Worm (Caenorhabditis elegans) whole organism, L4 larva: ENCODE data around the gene ncs-6.
"Not testable (repeated sequence)": the region's sequence is repeated elsewhere in the genome, so short reads cannot be mapped to it uniquely, and the experiment has no call there.

Experiments used
- F26F4.8 ChIP-seq: fragments of 200-800 bp; sonication (Bioruptor generic); conservative IDR thresholded peaks from 2 replicates; pipeline ENCODE4 v1.3.6; 2022; ENCODE audit warnings: missing genetic modification characterization, missing compliant biosample characterization
- F49E8.2 ChIP-seq: sonication (generic microtip); optimal IDR thresholded peaks from 2 replicates; lab custom pipeline; 2016; ENCODE audit warnings: missing compliant biosample characterization, mild to moderate bottlenecking, missing genetic modification characterization, borderline replicate concordance
- T26A8.4 ChIP-seq: fragments of 200-800 bp; sonication (Bioruptor generic); IDR thresholded peaks from 2 replicates; pipeline ENCODE4 v1.3.6; 2022; ENCODE audit warnings: missing genetic modification characterization, missing compliant biosample characterization
- Y48G9A.11 ChIP-seq: fragments of 200-800 bp; sonication (Bioruptor generic); IDR thresholded peaks from 2 replicates; pipeline ENCODE4 v1.3.6; 2022; ENCODE audit warnings: missing genetic modification reagents, missing genetic modification characterization, missing compliant biosample characterization
- aha-1 ChIP-seq: fragments of 150-350 bp; peaks from one replicate; lab custom pipeline; 2014; ENCODE audit warnings: missing biosample characterization, missing genetic modification characterization
- attf-4 ChIP-seq: sonication (generic microtip); optimal IDR thresholded peaks from 3 replicates; lab custom pipeline; 2017; ENCODE audit warnings: missing biosample characterization, missing genetic modification characterization
- ceh-20 ChIP-seq: fragments of 200-800 bp; sonication (Bioruptor generic); IDR thresholded peaks from 2 replicates; pipeline ENCODE4 v1.3.6; 2022; ENCODE audit warnings: missing genetic modification reagents, missing genetic modification characterization, missing compliant biosample characterization
- ceh-32 ChIP-seq: sonication (generic microtip); optimal IDR thresholded peaks from 2 replicates; lab custom pipeline; 2016; ENCODE audit warnings: mild to moderate bottlenecking, missing genetic modification characterization, missing compliant biosample characterization; ENCODE audit not compliant: poor library complexity
- ceh-82 ChIP-seq: sonication (generic microtip); optimal IDR thresholded peaks from 2 replicates; lab custom pipeline; 2017; ENCODE audit warnings: missing biosample characterization, missing genetic modification characterization
- ces-1 ChIP-seq: fragments of 150-350 bp; sonication (generic microtip); optimal IDR thresholded peaks from 4 replicates; lab custom pipeline; 2014; ENCODE audit warnings: missing biosample characterization, missing genetic modification reagents, missing genetic modification characterization
- daf-12 ChIP-seq: fragments of 150-350 bp; optimal IDR thresholded peaks from 2 replicates; lab custom pipeline; 2014; ENCODE audit warnings: missing biosample characterization, missing genetic modification reagents, missing genetic modification characterization
- daf-16 ChIP-seq, 3 experiments: sonication (generic microtip); optimal IDR thresholded peaks; 2 replicates each; lab custom pipeline; 2016 to 2017; ENCODE audit warnings: missing genetic modification characterization in 3 of 3, missing genetic modification reagents in 3 of 3, mild to moderate bottlenecking in 2 of 3, missing compliant biosample characterization in 2 of 3, missing biosample characterization in 1 of 3, moderate library complexity in 1 of 3
- daf-19 ChIP-seq: fragments of 200-800 bp; sonication (Bioruptor generic); conservative IDR thresholded peaks from 2 replicates; pipeline ENCODE4 v1.3.6; 2022; ENCODE audit warnings: missing genetic modification characterization, missing compliant biosample characterization
- dmd-6 ChIP-seq: fragments of 200-800 bp; sonication (Bioruptor generic); IDR thresholded peaks from 2 replicates; pipeline ENCODE4 v1.3.6; 2022; ENCODE audit warnings: missing genetic modification reagents, missing genetic modification characterization, missing compliant biosample characterization
- dmd-9 ChIP-seq: fragments of 200-800 bp; sonication (Bioruptor generic); IDR thresholded peaks from 2 replicates; pipeline ENCODE4 v1.3.6; 2022; ENCODE audit warnings: missing genetic modification reagents, missing genetic modification characterization, missing compliant biosample characterization
- dve-1 ChIP-seq: sonication (generic microtip); optimal IDR thresholded peaks from 2 replicates; lab custom pipeline; 2017; ENCODE audit warnings: antibody characterized with exemption, mild to moderate bottlenecking, missing genetic modification characterization, missing compliant biosample characterization; ENCODE audit not compliant: insufficient read depth
- egl-27 ChIP-seq: sonication (generic microtip); optimal IDR thresholded peaks from 3 replicates; lab custom pipeline; 2017; ENCODE audit warnings: missing biosample characterization, missing genetic modification reagents, missing genetic modification characterization
- egl-43 ChIP-seq: fragments of 200-800 bp; sonication (Bioruptor generic); IDR thresholded peaks from 2 replicates; pipeline ENCODE4 v1.3.6; 2022; ENCODE audit warnings: missing genetic modification reagents, missing genetic modification characterization, missing compliant biosample characterization
- hlh-11 ChIP-seq: fragments of 200-800 bp; sonication (Bioruptor generic); optimal IDR thresholded peaks from 2 replicates; lab custom pipeline; 2018; ENCODE audit warnings: mild to moderate bottlenecking, missing genetic modification characterization, missing compliant biosample characterization
- hmg-1.1 ChIP-seq: fragments of 200-800 bp; sonication (Bioruptor generic); IDR thresholded peaks from 2 replicates; pipeline ENCODE4 v1.3.6; 2022; ENCODE audit warnings: missing genetic modification reagents, missing genetic modification characterization, missing compliant biosample characterization
- jun-1 ChIP-seq: fragments of 150-350 bp; optimal IDR thresholded peaks from 2 replicates; lab custom pipeline; 2014; ENCODE audit warnings: missing biosample characterization, missing genetic modification reagents, missing genetic modification characterization
- lin-1 ChIP-seq: fragments of 200-800 bp; sonication (Bioruptor generic); IDR thresholded peaks from 2 replicates; pipeline ENCODE4 v1.3.6; 2022; ENCODE audit warnings: missing genetic modification reagents, missing genetic modification characterization, missing compliant biosample characterization
- lin-38 ChIP-seq: fragments of 200-800 bp; sonication (Bioruptor generic); IDR thresholded peaks from 2 replicates; pipeline ENCODE4 v1.3.6; 2022; ENCODE audit warnings: missing genetic modification reagents, missing genetic modification characterization, missing compliant biosample characterization
- lsy-2 ChIP-seq, 2 experiments: fragments of 150-350 bp in 1 of 2; sonication (generic microtip) in 1 of 2; optimal IDR thresholded peaks; 2 replicates each; lab custom pipeline; 2014 to 2017; ENCODE audit warnings: missing biosample characterization in 2 of 2, missing genetic modification characterization in 2 of 2
- mdl-1 ChIP-seq, 2 experiments: fragments of 150-350 bp in 1 of 2; sonication (generic microtip) in 1 of 2; optimal IDR thresholded peaks; 2 replicates each; lab custom pipeline; 2014 to 2017; ENCODE audit warnings: missing biosample characterization in 2 of 2, missing genetic modification characterization in 2 of 2
- mep-1 ChIP-seq: fragments of 150-350 bp; sonication (generic microtip); optimal IDR thresholded peaks from 3 replicates; lab custom pipeline; 2014; ENCODE audit warnings: missing biosample characterization, missing genetic modification characterization
- mxl-3 ChIP-seq: fragments of 200-800 bp; sonication (Bioruptor generic); optimal IDR thresholded peaks from 2 replicates; lab custom pipeline; 2018; ENCODE audit warnings: mild to moderate bottlenecking, missing genetic modification characterization, missing compliant biosample characterization
- nhr-10 ChIP-seq: fragments of 150-350 bp; optimal IDR thresholded peaks from 2 replicates; lab custom pipeline; 2014; ENCODE audit warnings: missing biosample characterization, missing genetic modification characterization
- nhr-111 ChIP-seq: fragments of 200-800 bp; sonication (Bioruptor generic); optimal IDR thresholded peaks from 2 replicates; lab custom pipeline; 2018; ENCODE audit warnings: mild to moderate bottlenecking, missing genetic modification characterization, missing compliant biosample characterization
- nhr-25 ChIP-seq: sonication (generic microtip); optimal IDR thresholded peaks from 2 replicates; lab custom pipeline; 2017; ENCODE audit warnings: missing genetic modification characterization, mild to moderate bottlenecking, missing compliant biosample characterization, antibody characterized with exemption, moderate library complexity, borderline replicate concordance; ENCODE audit not compliant: insufficient read depth
- nhr-41 ChIP-seq: fragments of 200-800 bp; sonication (Bioruptor generic); IDR thresholded peaks from 2 replicates; pipeline ENCODE4 v1.3.6; 2022; ENCODE audit warnings: missing genetic modification reagents, missing genetic modification characterization, missing compliant biosample characterization
- nhr-48 ChIP-seq: sonication (generic microtip); optimal IDR thresholded peaks from 2 replicates; lab custom pipeline; 2016; ENCODE audit warnings: mild to moderate bottlenecking, missing genetic modification characterization, missing compliant biosample characterization
- php-3 ChIP-seq: fragments of 200-800 bp; sonication (Bioruptor generic); IDR thresholded peaks from 2 replicates; pipeline ENCODE4 v1.3.6; 2022; ENCODE audit warnings: missing genetic modification reagents, missing genetic modification characterization, missing compliant biosample characterization
- rbr-2 ChIP-seq: sonication (generic microtip); optimal IDR thresholded peaks from 2 replicates; lab custom pipeline; 2016; ENCODE audit warnings: missing genotype, missing genetic modification characterization, missing compliant biosample characterization
- saeg-2 ChIP-seq: fragments of 200-800 bp; sonication (Bioruptor generic); IDR thresholded peaks from 2 replicates; pipeline ENCODE4 v1.3.6; 2022; ENCODE audit warnings: missing genetic modification reagents, missing genetic modification characterization, missing compliant biosample characterization
- sdz-12 ChIP-seq: fragments of 200-800 bp; sonication (Bioruptor generic); optimal IDR thresholded peaks from 2 replicates; lab custom pipeline; 2018; ENCODE audit warnings: mild to moderate bottlenecking, missing genetic modification characterization, missing compliant biosample characterization
- set-16 ChIP-seq: fragments of 200-800 bp; sonication (Bioruptor generic); IDR thresholded peaks from 2 replicates; pipeline ENCODE4 v1.3.6; 2022; ENCODE audit warnings: missing genetic modification reagents, missing genetic modification characterization, missing compliant biosample characterization
- skn-1 ChIP-seq: fragments of 150-350 bp; optimal IDR thresholded peaks from 2 replicates; lab custom pipeline; 2014; ENCODE audit warnings: missing biosample characterization, missing genetic modification characterization
- snpc-4 ChIP-seq: fragments of 150-350 bp; optimal IDR thresholded peaks from 2 replicates; lab custom pipeline; 2014; ENCODE audit warnings: missing biosample characterization, missing genetic modification characterization
- spr-1 ChIP-seq: sonication (generic microtip); optimal IDR thresholded peaks from 2 replicates; lab custom pipeline; 2016; ENCODE audit warnings: mild to moderate bottlenecking, missing genetic modification characterization, missing compliant biosample characterization
- spr-3 ChIP-seq: fragments of 200-800 bp; sonication (Bioruptor generic); optimal IDR thresholded peaks from 2 replicates; lab custom pipeline; 2018; ENCODE audit warnings: mild to moderate bottlenecking, missing genetic modification characterization, missing compliant biosample characterization
- tag-97 ChIP-seq: fragments of 200-800 bp; sonication (Bioruptor generic); IDR thresholded peaks from 2 replicates; pipeline ENCODE4 v1.3.6; 2022; ENCODE audit warnings: missing genetic modification characterization, missing compliant biosample characterization
- unc-39 ChIP-seq: sonication (generic microtip); optimal IDR thresholded peaks from 2 replicates; lab custom pipeline; 2017; ENCODE audit warnings: missing biosample characterization, missing genetic modification characterization
- unc-62 ChIP-seq, 3 experiments: fragments of 150-350 bp in 1 of 3; sonication (generic microtip); optimal IDR thresholded peaks in 2 of 3; peaks in 1 of 3; 1 replicate in 1 of 3; 2 replicates in 2 of 3; lab custom pipeline; 2014 to 2017; ENCODE audit warnings: missing biosample characterization in 3 of 3, missing genetic modification characterization in 3 of 3, missing genetic modification reagents in 3 of 3, missing genotype in 1 of 3
- zip-2 ChIP-seq: fragments of 150-350 bp; optimal IDR thresholded peaks from 2 replicates; lab custom pipeline; 2014; ENCODE audit warnings: missing biosample characterization, missing genetic modification characterization
- ztf-11 ChIP-seq: fragments of 150-350 bp; optimal IDR thresholded peaks from 2 replicates; lab custom pipeline; 2014; ENCODE audit warnings: missing biosample characterization, missing genetic modification characterization

ncs-6 gene

DNA sequence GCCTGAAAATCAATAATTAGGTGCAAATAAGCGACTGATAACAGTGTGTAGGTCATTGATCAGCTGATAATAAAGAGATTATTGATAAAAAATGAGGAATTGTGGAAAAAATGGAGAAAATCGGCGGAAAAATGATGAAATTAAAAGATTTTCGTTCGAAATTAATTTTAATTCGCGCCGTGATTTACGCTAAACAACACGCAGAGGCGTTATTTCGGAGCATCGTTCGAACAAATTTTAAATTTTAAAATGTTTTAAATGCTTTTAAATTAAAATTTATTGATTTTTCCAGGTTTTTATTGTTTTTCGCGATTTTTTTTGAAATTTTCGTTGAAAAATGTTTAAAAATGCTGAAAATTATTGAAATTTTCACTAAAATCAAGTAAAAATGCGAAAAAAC lies 28.9 kb downstream of the ncs-6 start, which contains the start of gene Y49F6B.9:
Gene Y49F6B.9 (minus strand): TSS at position 2 of the 400 bp plus-strand sequence.
- TF ChIP-seq lsy-2 (tag; optimal IDR thresholded peaks at IDR 0.05; lab: Kevin White, UChicago), result no peak
- peak; percentile 87 for TF ChIP-seq aha-1
- peak; percentile 94 for TF ChIP-seq Y48G9A.11 (GFP tag; lab: Robert Waterston, UW)
- no peak for TF ChIP-seq egl-27 (tag; lab: Kevin White, UChicago)
- TF ChIP-seq attf-4, result no peak
- TF ChIP-seq F26F4.8, result no peak
- TF ChIP-seq daf-19, result no peak
- TF ChIP-seq dmd-9 (GFP tag; lab: Robert Waterston, UW), result no peak
- TF ChIP-seq set-16 (GFP tag; lab: Robert Waterston, UW), result no peak
- TF ChIP-seq nhr-111 (GFP tag; lab: Kevin White, UChicago), result no peak

- not testable (repeated sequence) for TF ChIP-seq lin-1 (GFP tag; lab: Robert Waterston, UW); php-3 (GFP tag; lab: Robert Waterston, UW); spr-3 (GFP tag; lab: Kevin White, UChicago)
These were observed 37.5 kb downstream of the ncs-6 start, which contains the start of gene fbxb-112 for ce11 chrII:3490797-3491196. Gene fbxb-112, plus strand, starts transcription at chrII:3491097.

DNA sequence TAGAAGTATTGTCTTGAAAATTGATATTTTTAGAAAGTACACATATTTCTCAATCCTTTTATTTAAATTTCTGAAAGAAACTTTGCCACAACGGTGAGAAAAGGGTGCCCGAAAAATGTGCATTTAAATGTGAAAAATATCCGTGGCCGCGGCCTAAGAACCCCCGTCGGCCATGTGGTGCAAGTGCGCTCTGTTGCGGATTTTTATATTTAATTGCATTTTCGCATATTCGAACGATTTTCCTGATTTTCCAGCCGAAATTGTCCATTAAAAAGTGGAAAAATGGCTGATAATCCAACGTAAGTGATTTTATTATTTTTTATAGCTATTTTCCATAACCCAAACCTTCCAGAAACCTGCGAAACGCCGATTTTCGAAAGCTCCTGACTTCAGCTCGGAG lies 46.1 kb downstream of the ncs-6 start, which contains the start of gene smu-2:
Gene smu-2 (plus strand): TSS at position 178 of the 400 bp plus-strand sequence.
- TF ChIP-seq F49E8.2 (tag; lab: Kevin White, UChicago) (no peak), dmd-9 (GFP tag; lab: Robert Waterston, UW) (peak; percentile 54; the same call in 1 of the 2 replicates), spr-1 (tag; lab: Kevin White, UChicago) (no peak), Y48G9A.11 (GFP tag; lab: Robert Waterston, UW) (no peak), rbr-2 (tag; lab: Kevin White, UChicago) (peak; percentile 43), dve-1 (tag; lab: Kevin White, UChicago) (no peak), ceh-82 (tag; lab: Kevin White, UChicago) (no peak), daf-19 (no peak), set-16 (GFP tag; lab: Robert Waterston, UW) (no peak), nhr-41 (GFP tag; lab: Robert Waterston, UW) (no peak), ceh-20 (no peak), hlh-11 (no peak), ceh-32 (tag; lab: Kevin White, UChicago) (no peak), ces-1 (GFP tag; lab: Kevin White, UChicago) (peak; percentile 74), zip-2 (tag; lab: Kevin White, UChicago) (no peak), lin-38 (GFP tag; lab: Robert Waterston, UW) (peak; percentile 97), ztf-11 (tag; lab: Kevin White, UChicago) (no peak), skn-1 (no peak), mxl-3 (GFP tag; lab: Kevin White, UChicago) (no peak), mdl-1 (tag; optimal IDR thresholded peaks at IDR 0.05; lab: Kevin White, UChicago) (no peak), mep-1 (no peak), unc-62 (GFP tag; optimal IDR thresholded peaks at IDR 0.05 in 1 of 2; lab: Kevin White, UChicago) (no peak), unc-62 (tag; optimal IDR thresholded peaks at IDR 0.05; lab: Kevin White, UChicago) (no peak), hmg-1.1 (GFP tag; lab: Robert Waterston, UW) (no peak), saeg-2 (GFP tag; lab: Robert Waterston, UW) (no peak), snpc-4 (no peak), T26A8.4 (GFP tag; lab: Robert Waterston, UW) (no peak), sdz-12 (GFP tag; lab: Kevin White, UChicago) (no peak), nhr-48 (no peak), nhr-25 (no peak), unc-39 (tag; lab: Kevin White, UChicago) (no peak), dmd-6 (GFP tag; lab: Robert Waterston, UW) (peak; percentile 31), lsy-2 (tag; optimal IDR thresholded peaks at IDR 0.05; lab: Kevin White, UChicago) (no peak), daf-12 (tag; lab: Kevin White, UChicago) (no peak), tag-97 (GFP tag; lab: Robert Waterston, UW) (no peak), egl-43 (no peak), daf-16 (GFP tag; optimal IDR thresholded peaks at IDR 0.05; lab: Kevin White, UChicago) (no peak), daf-16 (tag; optimal IDR thresholded peaks at IDR 0.05; lab: Kevin White, UChicago) (no peak), jun-1 (tag; lab: Kevin White, UChicago) (no peak), egl-27 (tag; lab: Kevin White, UChicago) (no peak), nhr-10 (no peak)
